Fruit fly (Drosophila melanogaster) whole organism, prepupa: ENCODE results near the gene galla-2.
A peak's percentile ranks its signal among the peaks of the same experiment; 100 is the strongest.

ENCODE experiments used
- CG10669 ChIP-seq: fragments of 200-800 bp; sonication (Bioruptor generic); optimal IDR thresholded peaks from 3 replicates; lab custom pipeline; 2018; ENCODE audit warnings: missing biosample characterization, mild to moderate bottlenecking, missing genetic modification characterization, moderate library complexity
- CG11762 ChIP-seq: fragments of 200-800 bp; sonication (Bioruptor generic); optimal IDR thresholded peaks from 3 replicates; lab custom pipeline; 2016; ENCODE audit warnings: missing biosample characterization, missing genetic modification characterization; ENCODE audit not compliant: insufficient read depth
- CG31627 ChIP-seq: fragments of 200-800 bp; sonication (Bioruptor generic); optimal IDR thresholded peaks from 3 replicates; lab custom pipeline; 2016; ENCODE audit warnings: missing biosample characterization, missing genetic modification characterization
- CG6163 ChIP-seq: fragments of 200-800 bp; sonication (Bioruptor generic); IDR thresholded peaks from 3 replicates; pipeline ENCODE4 v1.3.6; 2022; ENCODE audit warnings: missing biosample characterization, missing genetic modification characterization
- Eip78C ChIP-seq: fragments of 200-800 bp; sonication (Bioruptor generic); peaks from one replicate; lab custom pipeline; 2016; ENCODE audit warnings: missing biosample characterization, missing genetic modification characterization
- Hr38 ChIP-seq: sonication (Bioruptor generic); optimal IDR thresholded peaks from 2 replicates; lab custom pipeline; 2016; ENCODE audit warnings: missing biosample characterization, missing genetic modification characterization
- Lpt ChIP-seq: fragments of 200-800 bp; sonication (Bioruptor generic); optimal IDR thresholded peaks from 3 replicates; lab custom pipeline; 2016; ENCODE audit warnings: missing biosample characterization, missing genetic modification characterization
- Sox102F ChIP-seq: fragments of 200-800 bp; sonication (Bioruptor generic); optimal IDR thresholded peaks from 2 replicates; lab custom pipeline; 2016; ENCODE audit warnings: missing biosample characterization, mild to moderate bottlenecking, missing genetic modification characterization
- achi ChIP-seq: fragments of 200-800 bp; sonication (Bioruptor generic); optimal IDR thresholded peaks from 3 replicates; lab custom pipeline; 2016; ENCODE audit warnings: missing biosample characterization, missing genetic modification characterization
- pdm3 ChIP-seq: fragments of 200-800 bp; sonication (Bioruptor generic); optimal IDR thresholded peaks from 3 replicates; lab custom pipeline; 2016; ENCODE audit warnings: missing biosample characterization, missing genetic modification characterization
- topi ChIP-seq: fragments of 200-800 bp; sonication (Bioruptor generic); optimal IDR thresholded peaks from 3 replicates; lab custom pipeline; 2016; ENCODE audit warnings: missing biosample characterization, missing genetic modification characterization

- TF ChIP-seq CG10669 (GFP tag; lab: Kevin White, UChicago) (peak; percentile 55), achi (peak; percentile 63), Sox102F (GFP tag; lab: Kevin White, UChicago) (peak; percentile 44), CG31627 (peak; percentile 30), CG6163 (GFP tag; lab: Robert Waterston, UW) (peak; percentile 90), topi (GFP tag; lab: Kevin White, UChicago) (peak; percentile 47), Lpt (GFP tag; lab: Kevin White, UChicago) (peak; percentile 35), pdm3 (GFP tag; lab: Kevin White, UChicago) (peak; percentile 64), Eip78C (peak; percentile 87), Hr38 (GFP tag; lab: Kevin White, UChicago) (no peak), CG11762 (GFP tag; lab: Kevin White, UChicago) (no peak)
Observed at dm6 chr3L:10913214-10913613, 30.5 kb downstream of the galla-2 start.
